Worm (Caenorhabditis elegans) whole organism, early embryonic: ENCODE results near the gene K04C2.8.

Experiments
- B0310.2 ChIP-seq: sonication (generic microtip); optimal IDR thresholded peaks from 2 replicates; lab custom pipeline; 2016; ENCODE audit warnings: mild to moderate bottlenecking, missing genetic modification characterization, missing compliant biosample characterization
- F13C5.2 ChIP-seq: sonication (generic microtip); optimal IDR thresholded peaks from 2 replicates; lab custom pipeline; 2017; ENCODE audit warnings: mild to moderate bottlenecking, missing genetic modification characterization, inconsistent platforms, missing compliant biosample characterization
- aly-1 ChIP-seq: sonication (generic microtip); optimal IDR thresholded peaks from 2 replicates; lab custom pipeline; 2016; ENCODE audit warnings: missing genetic modification characterization, missing compliant biosample characterization
- ama-1 ChIP-seq: fragments of 150-350 bp; optimal IDR thresholded peaks from 2 replicates; lab custom pipeline; 2014
- ceh-13 ChIP-seq: fragments of 200-800 bp; sonication (Bioruptor generic); optimal IDR thresholded peaks from 2 replicates; lab custom pipeline; 2018; ENCODE audit warnings: mild to moderate bottlenecking, missing genetic modification characterization, missing compliant biosample characterization
- ceh-36 ChIP-seq: sonication (generic microtip); optimal IDR thresholded peaks from 2 replicates; lab custom pipeline; 2016; ENCODE audit warnings: missing genetic modification characterization, inconsistent platforms, missing compliant biosample characterization
- ets-7 ChIP-seq: sonication (generic microtip); optimal IDR thresholded peaks from 2 replicates; lab custom pipeline; 2016; ENCODE audit warnings: missing genotype, missing genetic modification characterization, missing compliant biosample characterization
- flt-1 ChIP-seq: fragments of 200-800 bp; sonication (Bioruptor generic); IDR thresholded peaks from 2 replicates; pipeline ENCODE4 v1.3.6; 2022; ENCODE audit warnings: missing genetic modification characterization, missing compliant biosample characterization
- hmbx-1 ChIP-seq: sonication (generic microtip); optimal IDR thresholded peaks from 2 replicates; lab custom pipeline; 2016; ENCODE audit warnings: mild to moderate bottlenecking, missing genetic modification characterization, missing compliant biosample characterization
- hmg-4 ChIP-seq: fragments of 200-800 bp; sonication (Bioruptor generic); optimal IDR thresholded peaks from 2 replicates; lab custom pipeline; 2018; ENCODE audit warnings: mild to moderate bottlenecking, missing genetic modification characterization, missing compliant biosample characterization
- hnd-1 ChIP-seq: sonication (generic microtip); optimal IDR thresholded peaks from 2 replicates; lab custom pipeline; 2016; ENCODE audit warnings: missing genetic modification characterization, missing compliant biosample characterization
- pes-1 ChIP-seq: fragments of 200-800 bp; sonication (Bioruptor generic); IDR thresholded peaks from 2 replicates; pipeline ENCODE4 v1.3.6; 2022; ENCODE audit warnings: missing genetic modification reagents, missing genetic modification characterization, missing compliant biosample characterization
- scrt-1 ChIP-seq: fragments of 200-800 bp; sonication (Bioruptor generic); IDR thresholded peaks from 2 replicates; pipeline ENCODE4 v1.3.6; 2022; ENCODE audit warnings: missing genetic modification characterization, missing compliant biosample characterization
- sea-1 ChIP-seq: fragments of 200-800 bp; sonication (Bioruptor generic); conservative IDR thresholded peaks from 2 replicates; pipeline ENCODE4 v1.3.6; 2022; ENCODE audit warnings: missing genetic modification characterization, missing compliant biosample characterization
- tbx-11 ChIP-seq: fragments of 200-800 bp; sonication (Bioruptor generic); IDR thresholded peaks from 2 replicates; pipeline ENCODE4 v1.3.6; 2022; ENCODE audit warnings: missing genetic modification characterization, missing compliant biosample characterization
- tbx-37 ChIP-seq: fragments of 200-800 bp; sonication (Bioruptor generic); conservative IDR thresholded peaks from 2 replicates; pipeline ENCODE4 v1.3.6; 2022; ENCODE audit warnings: missing genetic modification reagents, missing genetic modification characterization, missing compliant biosample characterization
- tra-4 ChIP-seq: sonication (generic microtip); optimal IDR thresholded peaks from 2 replicates; lab custom pipeline; 2017; ENCODE audit warnings: missing genetic modification characterization, missing compliant biosample characterization

K04C2.8 gene

DNA sequence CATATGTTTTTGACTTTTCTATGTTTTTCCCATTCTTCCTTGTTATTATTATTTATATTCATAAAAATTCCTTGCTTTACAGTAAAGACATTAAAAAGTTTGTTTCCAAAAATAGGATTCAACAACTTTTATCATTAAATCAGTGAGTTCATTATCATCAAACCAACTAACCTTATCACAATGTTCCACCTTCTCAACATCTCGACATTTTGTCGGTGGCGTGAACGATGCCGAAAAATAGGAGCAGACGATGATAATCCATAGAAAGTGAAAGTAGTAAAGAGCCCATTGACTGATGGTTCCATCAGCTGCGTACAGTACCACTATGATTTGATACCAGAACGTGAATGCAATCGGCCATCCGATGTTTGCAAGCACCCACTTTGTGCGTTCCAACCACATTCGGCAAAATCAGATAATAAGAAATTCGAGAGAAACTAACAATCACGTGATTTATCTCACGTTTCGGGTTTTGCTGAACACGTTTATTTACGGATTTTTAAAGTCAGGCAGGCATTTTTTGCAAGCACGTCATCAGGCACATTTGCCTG is 21.4 kb upstream of the K04C2.8 start, which contains the start of gene dhhc-5:
TSS of gene dhhc-5 (minus strand) at position 406 of the 551 bp plus-strand sequence.
- TF ChIP-seq ets-7 (tag; lab: Kevin White, UChicago) (no peak), pes-1 (GFP tag; lab: Robert Waterston, UW) (no peak), aly-1 (tag; lab: Kevin White, UChicago) (no peak), tra-4 (tag; lab: Kevin White, UChicago) (no peak), hmg-4 (GFP tag; lab: Kevin White, UChicago) (no peak), F13C5.2 (tag; lab: Kevin White, UChicago) (no peak)

DNA sequence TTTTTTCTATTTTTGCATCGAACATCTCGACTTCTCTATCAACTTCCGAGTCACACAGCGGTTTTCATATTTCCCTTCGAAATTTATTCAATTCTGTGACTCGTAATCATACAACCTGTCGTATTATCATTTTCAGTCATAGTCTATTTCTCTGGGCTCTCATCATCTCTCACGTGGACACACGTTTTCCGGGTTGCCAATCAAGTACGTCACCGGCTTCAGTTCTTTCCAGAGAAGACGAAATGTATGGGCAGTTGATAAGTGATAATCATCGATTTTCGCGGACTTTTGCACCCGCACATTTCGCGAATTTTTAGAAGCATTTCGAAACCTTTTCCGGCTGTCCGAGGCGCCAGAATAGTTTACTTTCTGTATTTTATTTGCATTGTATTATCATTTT is 19.8 kb upstream of the K04C2.8 start, which contains the start of gene srv-1:
TSS of gene srv-1 (plus strand) at position 131 of the 400 bp plus-strand sequence.
- no peak for TF ChIP-seq hmg-4 (GFP tag; lab: Kevin White, UChicago)
- no peak for TF ChIP-seq flt-1 (GFP tag; lab: Robert Waterston, UW)
- TF ChIP-seq ama-1 (lab: Kevin White, UChicago) = no peak
- TF ChIP-seq tra-4 (tag; lab: Kevin White, UChicago) = no peak
- no peak for TF ChIP-seq sea-1
- TF ChIP-seq B0310.2 = no peak
- no peak for TF ChIP-seq ets-7 (tag; lab: Kevin White, UChicago)
- TF ChIP-seq tbx-11 = no peak
- no peak for TF ChIP-seq hmbx-1 (tag; lab: Kevin White, UChicago)
- no peak for TF ChIP-seq hnd-1 (tag; lab: Kevin White, UChicago)
- no peak for TF ChIP-seq tbx-37 (GFP tag; lab: Robert Waterston, UW)
- TF ChIP-seq scrt-1 (GFP tag; lab: Robert Waterston, UW) = no peak
- TF ChIP-seq ceh-13 = no peak
- TF ChIP-seq ceh-36 (tag; lab: Kevin White, UChicago) = no peak

DNA sequence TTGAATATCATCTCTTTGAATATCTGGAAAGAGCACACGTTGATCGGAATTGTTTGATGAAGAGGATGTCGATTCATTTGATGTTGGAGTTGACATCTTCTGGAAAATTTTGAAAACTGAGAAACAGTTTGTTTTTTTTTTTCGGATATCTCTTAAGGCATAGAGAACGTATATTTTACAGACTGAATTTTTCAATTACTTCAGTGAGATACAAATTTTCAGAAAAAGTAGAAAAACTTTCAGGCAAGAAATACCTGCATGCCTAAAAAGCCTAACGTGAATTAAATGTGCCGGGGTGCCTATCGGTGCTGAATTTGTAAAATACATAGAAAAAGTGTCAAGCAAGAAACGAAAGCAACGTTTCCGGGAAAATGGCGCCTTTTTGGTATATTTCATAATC is 13.4 kb upstream of the K04C2.8 start, which contains the start of gene zak-1:
TSS of gene zak-1 (minus strand) at position 101 of the 400 bp plus-strand sequence.
- TF ChIP-seq tbx-11 = no peak
- TF ChIP-seq hmbx-1 (tag; lab: Kevin White, UChicago) = no peak
- TF ChIP-seq scrt-1 (GFP tag; lab: Robert Waterston, UW) = no peak
- no peak for TF ChIP-seq sea-1
- TF ChIP-seq ets-7 (tag; lab: Kevin White, UChicago) = no peak
- TF ChIP-seq B0310.2 = no peak
- TF ChIP-seq F13C5.2 (tag; lab: Kevin White, UChicago) = no peak
- no peak for TF ChIP-seq hmg-4 (GFP tag; lab: Kevin White, UChicago)
- TF ChIP-seq ceh-13 = no peak
- TF ChIP-seq tra-4 (tag; lab: Kevin White, UChicago) = no peak
- TF ChIP-seq ceh-36 (tag; lab: Kevin White, UChicago) = no peak
- TF ChIP-seq ama-1 (lab: Kevin White, UChicago) = no peak

DNA sequence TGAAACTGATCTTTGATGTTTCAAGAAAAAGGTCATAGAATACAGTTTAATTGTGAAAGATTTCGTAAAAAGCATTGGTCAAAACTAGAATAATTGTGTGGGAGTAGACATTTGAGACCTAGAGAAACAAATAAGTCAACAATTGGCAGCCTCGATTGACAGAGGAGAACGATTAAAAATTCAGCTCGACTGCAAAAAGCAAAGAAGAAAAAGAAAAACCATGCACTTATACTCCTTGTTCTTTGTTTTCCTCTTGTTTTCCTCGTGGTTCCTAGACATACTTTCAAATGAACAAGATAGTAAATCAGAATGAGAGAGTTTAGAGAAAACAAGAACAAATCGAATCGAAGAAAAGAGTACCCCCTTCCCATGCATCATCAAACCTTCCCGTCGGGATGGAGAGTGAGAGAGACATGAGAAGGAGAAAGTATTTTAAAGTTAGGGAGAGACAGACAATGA is 12.7 kb upstream of the K04C2.8 start:
- TF ChIP-seq hnd-1 (tag; lab: Kevin White, UChicago) = no peak
- no peak for TF ChIP-seq ets-7 (tag; lab: Kevin White, UChicago)
- TF ChIP-seq tbx-37 (GFP tag; lab: Robert Waterston, UW) = no peak
- no peak for TF ChIP-seq aly-1 (tag; lab: Kevin White, UChicago)
- TF ChIP-seq tbx-11 = no peak
- TF ChIP-seq hmbx-1 (tag; lab: Kevin White, UChicago) = no peak
- TF ChIP-seq tra-4 (tag; lab: Kevin White, UChicago) = no peak
- no peak for TF ChIP-seq pes-1 (GFP tag; lab: Robert Waterston, UW)
- no peak for TF ChIP-seq F13C5.2 (tag; lab: Kevin White, UChicago)
- TF ChIP-seq ceh-13 = no peak
- no peak for TF ChIP-seq sea-1
- TF ChIP-seq hmg-4 (GFP tag; lab: Kevin White, UChicago) = no peak
- no peak for TF ChIP-seq flt-1 (GFP tag; lab: Robert Waterston, UW)
- no peak for TF ChIP-seq scrt-1 (GFP tag; lab: Robert Waterston, UW)
- no peak for TF ChIP-seq ama-1 (lab: Kevin White, UChicago)
- TF ChIP-seq ceh-36 (tag; lab: Kevin White, UChicago) = no peak
- TF ChIP-seq B0310.2 = no peak

DNA sequence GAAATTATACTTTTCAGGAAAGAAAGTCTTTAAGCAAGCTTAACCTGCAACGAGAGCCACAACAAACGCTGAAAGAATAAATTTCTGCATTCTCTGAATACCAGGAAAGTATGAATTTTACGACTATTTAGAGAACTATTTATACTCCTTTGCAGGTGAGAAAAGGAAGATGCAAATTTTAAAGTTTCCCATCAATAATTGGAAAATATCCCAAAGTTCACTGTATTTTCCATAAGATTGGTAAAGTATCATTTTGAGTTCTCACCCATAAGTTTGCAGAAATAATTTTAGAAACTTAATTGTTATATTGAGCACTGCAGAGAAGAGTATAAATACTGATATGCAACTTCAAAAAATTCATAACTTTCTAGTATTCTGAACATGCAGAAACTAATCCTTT is 10.6 kb upstream of the K04C2.8 start, which contains the start of gene clec-158:
TSS of gene clec-158 (minus strand) at position 101 of the 400 bp plus-strand sequence.
- TF ChIP-seq pes-1 (GFP tag; lab: Robert Waterston, UW) (no peak), ceh-13 (no peak), hmbx-1 (tag; lab: Kevin White, UChicago) (no peak), tbx-37 (GFP tag; lab: Robert Waterston, UW) (no peak), scrt-1 (GFP tag; lab: Robert Waterston, UW) (no peak), tbx-11 (no peak), ama-1 (lab: Kevin White, UChicago) (no peak), B0310.2 (no peak), flt-1 (GFP tag; lab: Robert Waterston, UW) (no peak), aly-1 (tag; lab: Kevin White, UChicago) (no peak), hmg-4 (GFP tag; lab: Kevin White, UChicago) (no peak), sea-1 (no peak)

DNA sequence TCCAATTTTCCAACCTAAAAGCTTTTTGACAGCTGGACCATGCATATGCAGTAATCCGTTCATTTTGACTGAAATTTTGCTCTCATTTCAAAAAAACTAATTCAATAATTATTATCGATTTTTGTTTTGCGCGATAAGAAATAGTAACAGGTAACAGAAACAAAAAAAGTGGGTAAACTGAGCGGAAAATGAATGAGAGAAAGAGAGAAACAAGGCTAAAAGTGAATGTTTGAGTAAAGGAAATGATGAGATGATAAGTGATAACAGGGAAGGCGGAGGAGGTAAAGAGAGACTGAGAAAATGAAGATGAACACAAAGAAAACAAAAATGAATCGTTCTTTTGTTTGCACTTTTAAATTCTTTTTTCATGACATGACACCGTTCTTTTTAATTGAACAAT is 6.2 kb upstream of the K04C2.8 start, which contains the start of gene sma-3:
TSS of gene sma-3 (minus strand) at position 68 of the 400 bp plus-strand sequence.
- TF ChIP-seq hnd-1 (tag; lab: Kevin White, UChicago) (no peak), flt-1 (GFP tag; lab: Robert Waterston, UW) (no peak), scrt-1 (GFP tag; lab: Robert Waterston, UW) (no peak), hmbx-1 (tag; lab: Kevin White, UChicago) (no peak), tbx-11 (no peak)

DNA sequence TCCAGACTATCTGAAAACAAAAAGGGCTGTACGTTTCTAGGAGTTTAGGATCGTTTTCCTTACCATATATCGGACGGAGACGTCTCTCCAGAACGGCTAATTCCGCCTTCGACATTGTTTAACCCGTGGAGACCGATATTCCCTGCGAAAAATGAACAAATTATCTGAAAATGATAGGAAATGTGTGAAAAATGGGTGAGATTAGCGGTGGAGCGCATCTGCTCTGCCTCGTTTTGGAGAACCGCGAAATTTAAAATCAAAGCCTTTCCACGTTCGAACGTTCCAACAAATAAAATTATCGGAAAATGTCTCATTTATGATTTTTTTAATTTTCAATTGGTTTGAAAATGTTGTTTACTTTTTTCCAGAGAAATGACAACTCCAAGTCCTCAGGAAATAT is 828 bp upstream of the K04C2.8 start, which contains the start of the genes cra-1 and kbp-1:
TSS of gene cra-1 (minus strand) at position 193 of the 400 bp plus-strand sequence.
TSS of gene kbp-1 (plus strand) at position 366 of the 400 bp plus-strand sequence.
- TF ChIP-seq F13C5.2 (tag; lab: Kevin White, UChicago) (peak; percentile 20), pes-1 (GFP tag; lab: Robert Waterston, UW) (no peak)
